Worm (Caenorhabditis elegans) whole organism, L1 larva: ENCODE measurements around the gene fbxc-48.

Source experiments
- C04F5.9 ChIP-seq: sonication (generic microtip); optimal IDR thresholded peaks from 2 replicates; lab custom pipeline; 2016; ENCODE audit warnings: missing genetic modification characterization, missing compliant biosample characterization
- C16A3.4 ChIP-seq: fragments of 150-350 bp; optimal IDR thresholded peaks from 2 replicates; lab custom pipeline; 2014; ENCODE audit warnings: missing biosample characterization, missing genetic modification characterization
- aha-1 ChIP-seq: fragments of 150-350 bp; optimal IDR thresholded peaks from 2 replicates; lab custom pipeline; 2014; ENCODE audit warnings: missing biosample characterization, missing genetic modification characterization
- alr-1 ChIP-seq: fragments of 200-800 bp; sonication (Bioruptor generic); optimal IDR thresholded peaks from 2 replicates; lab custom pipeline; 2018; ENCODE audit warnings: borderline replicate concordance, mild to moderate bottlenecking, missing genetic modification characterization, missing compliant biosample characterization
- ceh-8 ChIP-seq: fragments of 200-800 bp; sonication (Bioruptor generic); optimal IDR thresholded peaks from 2 replicates; lab custom pipeline; 2018; ENCODE audit warnings: mild to moderate bottlenecking, missing genetic modification characterization, moderate library complexity, missing compliant biosample characterization
- ceh-82 ChIP-seq, 3 experiments: fragments of 150-350 bp in 1 of 3; sonication (generic microtip) in 2 of 3; optimal IDR thresholded peaks; 2 replicates each; lab custom pipeline; 2014 to 2017; ENCODE audit warnings: missing biosample characterization in 3 of 3, missing genetic modification characterization in 3 of 3
- ceh-90 ChIP-seq: sonication (generic microtip); optimal IDR thresholded peaks from 2 replicates; lab custom pipeline; 2016; ENCODE audit warnings: missing genetic modification characterization, missing compliant biosample characterization
- dpl-1 ChIP-seq, 3 experiments: fragments of 150-350 bp in 2 of 3; sonication (generic microtip) in 1 of 3; optimal IDR thresholded peaks; 2 replicates each; lab custom pipeline; 2014 to 2017; ENCODE audit warnings: missing biosample characterization in 3 of 3, missing genetic modification characterization in 3 of 3, missing genetic modification reagents in 3 of 3
- dsc-1 ChIP-seq: sonication (generic microtip); optimal IDR thresholded peaks from 2 replicates; lab custom pipeline; 2016; ENCODE audit warnings: mild to moderate bottlenecking, missing genetic modification characterization, missing compliant biosample characterization
- efl-1 ChIP-seq, 4 experiments: fragments of 150-350 bp; optimal IDR thresholded peaks in 3 of 4; peaks in 1 of 4; 1 replicate in 1 of 4; 2 replicates in 3 of 4; lab custom pipeline; 2014; ENCODE audit warnings: missing biosample characterization in 2 of 4, missing genetic modification characterization in 2 of 4, missing genetic modification reagents in 2 of 4
- efl-3 ChIP-seq: fragments of 200-800 bp; sonication (Bioruptor generic); optimal IDR thresholded peaks from 2 replicates; lab custom pipeline; 2018; ENCODE audit warnings: mild to moderate bottlenecking, missing genetic modification characterization, missing compliant biosample characterization
- egl-13 ChIP-seq: sonication (generic microtip); optimal IDR thresholded peaks from 2 replicates; lab custom pipeline; 2016; ENCODE audit warnings: missing genotype, missing genetic modification reagents, missing genetic modification characterization, missing compliant biosample characterization
- elt-2 ChIP-seq: sonication (generic microtip); optimal IDR thresholded peaks from 2 replicates; lab custom pipeline; 2016; ENCODE audit warnings: missing genetic modification characterization, mild to moderate bottlenecking, inconsistent platforms, missing compliant biosample characterization, missing genetic modification reagents
- ets-5 ChIP-seq: fragments of 200-800 bp; sonication (Bioruptor generic); IDR thresholded peaks from 2 replicates; pipeline ENCODE4 v1.3.6; 2022; ENCODE audit warnings: missing genetic modification characterization, missing compliant biosample characterization
- fkh-10 ChIP-seq: sonication (generic microtip); optimal IDR thresholded peaks from 2 replicates; lab custom pipeline; 2017; ENCODE audit warnings: missing biosample characterization, missing genetic modification reagents, missing genetic modification characterization
- fkh-8 ChIP-seq: sonication (generic microtip); optimal IDR thresholded peaks from 2 replicates; lab custom pipeline; 2016; ENCODE audit warnings: mild to moderate bottlenecking, missing genetic modification characterization, missing compliant biosample characterization
- fos-1 ChIP-seq: fragments of 150-350 bp; optimal IDR thresholded peaks from 2 replicates; lab custom pipeline; 2014; ENCODE audit warnings: missing biosample characterization, missing genetic modification characterization
- grh-1 ChIP-seq: fragments of 200-800 bp; sonication (Bioruptor generic); IDR thresholded peaks from 2 replicates; pipeline ENCODE4 v1.3.6; 2022; ENCODE audit warnings: missing genetic modification reagents, missing genetic modification characterization, missing compliant biosample characterization
- hlh-4 ChIP-seq: sonication (generic microtip); optimal IDR thresholded peaks from 2 replicates; lab custom pipeline; 2016; ENCODE audit warnings: mild to moderate bottlenecking, missing genetic modification characterization, missing compliant biosample characterization
- jun-1 ChIP-seq: fragments of 150-350 bp; optimal IDR thresholded peaks from 2 replicates; lab custom pipeline; 2014; ENCODE audit warnings: missing biosample characterization, missing genetic modification reagents, missing genetic modification characterization
- lin-13 ChIP-seq: fragments of 150-350 bp; optimal IDR thresholded peaks from 2 replicates; lab custom pipeline; 2014; ENCODE audit warnings: missing biosample characterization, missing genetic modification reagents, missing genetic modification characterization
- lin-15B ChIP-seq: fragments of 150-350 bp; sonication (generic microtip); optimal IDR thresholded peaks from 3 replicates; lab custom pipeline; 2014; ENCODE audit warnings: missing biosample characterization, missing genetic modification characterization
- lir-3 ChIP-seq: sonication (generic microtip); optimal IDR thresholded peaks from 2 replicates; lab custom pipeline; 2016; ENCODE audit warnings: mild to moderate bottlenecking, missing genetic modification characterization, moderate library complexity, missing compliant biosample characterization; ENCODE audit not compliant: poor library complexity
- mab-9 ChIP-seq: fragments of 200-800 bp; sonication (Bioruptor generic); IDR thresholded peaks from 2 replicates; pipeline ENCODE4 v1.3.6; 2022; ENCODE audit warnings: missing genetic modification reagents, missing genetic modification characterization, missing compliant biosample characterization
- mdl-1 ChIP-seq, 2 experiments: fragments of 150-350 bp; optimal IDR thresholded peaks; 2 replicates each; lab custom pipeline; 2014 to 2017; ENCODE audit warnings: missing biosample characterization in 2 of 2, missing genetic modification characterization in 2 of 2, inconsistent platforms in 1 of 2
- mef-2 ChIP-seq: fragments of 150-350 bp; optimal IDR thresholded peaks from 2 replicates; lab custom pipeline; 2014; ENCODE audit warnings: missing biosample characterization, missing genetic modification characterization
- nhr-19 ChIP-seq: fragments of 200-800 bp; sonication (Bioruptor generic); conservative IDR thresholded peaks from 2 replicates; pipeline ENCODE4 v1.3.6; 2022; ENCODE audit warnings: missing genetic modification characterization, missing compliant biosample characterization
- nhr-28 ChIP-seq: fragments of 150-350 bp; optimal IDR thresholded peaks from 2 replicates; lab custom pipeline; 2014; ENCODE audit warnings: missing biosample characterization, missing genetic modification characterization
- nhr-77 ChIP-seq: fragments of 150-350 bp; optimal IDR thresholded peaks from 2 replicates; lab custom pipeline; 2014; ENCODE audit warnings: missing biosample characterization, missing genetic modification characterization
- nhr-84 ChIP-seq: sonication (generic microtip); optimal IDR thresholded peaks from 2 replicates; lab custom pipeline; 2017; ENCODE audit warnings: missing biosample characterization, missing genetic modification characterization
- nhr-85 ChIP-seq: sonication (generic microtip); peaks from one replicate; lab custom pipeline; 2016; ENCODE audit warnings: missing genetic modification characterization, inconsistent platforms, missing compliant biosample characterization
- pax-3 ChIP-seq: fragments of 200-800 bp; sonication (Bioruptor generic); optimal IDR thresholded peaks from 2 replicates; lab custom pipeline; 2018; ENCODE audit warnings: mild to moderate bottlenecking, missing genetic modification characterization, moderate library complexity, missing compliant biosample characterization
- pqm-1 ChIP-seq: sonication (generic microtip); optimal IDR thresholded peaks from 3 replicates; lab custom pipeline; 2017; ENCODE audit warnings: missing biosample characterization, missing genetic modification characterization
- rnt-1 ChIP-seq: sonication (generic microtip); optimal IDR thresholded peaks from 2 replicates; lab custom pipeline; 2016; ENCODE audit warnings: mild to moderate bottlenecking, missing genetic modification characterization, moderate library complexity, missing compliant biosample characterization
- snpc-4 ChIP-seq: fragments of 150-350 bp; optimal IDR thresholded peaks from 2 replicates; lab custom pipeline; 2014; ENCODE audit warnings: missing biosample characterization, missing genetic modification characterization
- sup-37 ChIP-seq: fragments of 200-800 bp; sonication (Bioruptor generic); optimal IDR thresholded peaks from 2 replicates; lab custom pipeline; 2018; ENCODE audit warnings: mild to moderate bottlenecking, missing genetic modification characterization, missing compliant biosample characterization
- tlp-1 ChIP-seq: fragments of 150-350 bp; optimal IDR thresholded peaks from 2 replicates; lab custom pipeline; 2014; ENCODE audit warnings: missing biosample characterization, missing genetic modification characterization
- unc-62 ChIP-seq: fragments of 150-350 bp; optimal IDR thresholded peaks from 2 replicates; lab custom pipeline; 2014; ENCODE audit warnings: missing biosample characterization, missing genetic modification reagents, missing genetic modification characterization
- xbp-1 ChIP-seq: sonication (generic microtip); optimal IDR thresholded peaks from 2 replicates; lab custom pipeline; 2016; ENCODE audit warnings: missing genetic modification characterization, missing compliant biosample characterization
- ztf-4 ChIP-seq: fragments of 150-350 bp; optimal IDR thresholded peaks from 2 replicates; lab custom pipeline; 2014; ENCODE audit warnings: missing biosample characterization, missing genetic modification characterization

The fbxc-48 gene

ce11 chrII:782903-783302 lies 42.2 kb upstream of the fbxc-48 start, which contains the start of gene Y39F10A.3:
Y39F10A.3 (minus strand) TSS chrII:783003.
- TF ChIP-seq ceh-90 (tag; lab: Kevin White, UChicago) (no peak), dpl-1 (GFP tag; optimal IDR thresholded peaks at IDR 0.05; lab: Kevin White, UChicago) (no peak), mab-9 (no peak), C04F5.9 (tag; lab: Kevin White, UChicago) (no peak), jun-1 (no peak), ets-5 (GFP tag; lab: Robert Waterston, UW) (no peak), nhr-84 (no peak), ceh-82 (tag; optimal IDR thresholded peaks at IDR 0.05; lab: Kevin White, UChicago) (no peak), rnt-1 (tag; lab: Kevin White, UChicago) (no peak), pax-3 (tag; lab: Kevin White, UChicago) (no peak), tlp-1 (tag; lab: Kevin White, UChicago) (no peak), unc-62 (GFP tag; lab: Kevin White, UChicago) (no peak)

ce11 chrII:775033-775432 lies 34.3 kb upstream of the fbxc-48 start, which contains the start of gene Y39F10A.1:
Y39F10A.1 (plus strand) TSS chrII:775333.
- no peak for TF ChIP-seq pqm-1 (tag; lab: Kevin White, UChicago)
- no peak for TF ChIP-seq rnt-1 (tag; lab: Kevin White, UChicago)
- TF ChIP-seq efl-1 (optimal IDR thresholded peaks at IDR 0.05; lab: Kevin White, UChicago) = no peak
- no peak for TF ChIP-seq efl-1 (GFP tag; optimal IDR thresholded peaks at IDR 0.05 in 1 of 2; lab: Kevin White, UChicago)
- TF ChIP-seq ets-5 (GFP tag; lab: Robert Waterston, UW) = no peak
- no peak for TF ChIP-seq sup-37
- no peak for TF ChIP-seq grh-1 (GFP tag; lab: Robert Waterston, UW)
- TF ChIP-seq aha-1 = no peak
- no peak for TF ChIP-seq dsc-1 (tag; lab: Kevin White, UChicago)
- no peak for TF ChIP-seq mdl-1 (tag; optimal IDR thresholded peaks at IDR 0.05; lab: Kevin White, UChicago)
- no peak for TF ChIP-seq lin-15B (tag; lab: Kevin White, UChicago)
- TF ChIP-seq elt-2 (tag; lab: Kevin White, UChicago) = no peak
- no peak for TF ChIP-seq ceh-8 (GFP tag; lab: Kevin White, UChicago)
- TF ChIP-seq nhr-19 (GFP tag; lab: Robert Waterston, UW) = no peak
- no peak for TF ChIP-seq efl-3
- no peak for TF ChIP-seq egl-13 (tag; lab: Kevin White, UChicago)
- TF ChIP-seq nhr-77 (tag; lab: Kevin White, UChicago) = no peak
- TF ChIP-seq snpc-4 (tag; lab: Kevin White, UChicago) = no peak
- TF ChIP-seq lir-3 = no peak
- no peak for TF ChIP-seq nhr-28 (tag; lab: Kevin White, UChicago)

ce11 chrII:773830-774229 lies 33.1 kb upstream of the fbxc-48 start:
- TF ChIP-seq fkh-10 (GFP tag; lab: Kevin White, UChicago) (peak; percentile 34), ztf-4 (tag; lab: Kevin White, UChicago) (no peak)

- TF ChIP-seq fkh-8 = no peak
- TF ChIP-seq pax-3 (tag; lab: Kevin White, UChicago) = no peak
- TF ChIP-seq elt-2 (tag; lab: Kevin White, UChicago) = no peak
- no peak for TF ChIP-seq nhr-85
- no peak for TF ChIP-seq C04F5.9 (tag; lab: Kevin White, UChicago)
- no peak for TF ChIP-seq alr-1 (tag; lab: Kevin White, UChicago)
- TF ChIP-seq mef-2 (tag; lab: Kevin White, UChicago) = no peak
- no peak for TF ChIP-seq C16A3.4 (tag; lab: Kevin White, UChicago)
- no peak for TF ChIP-seq fos-1 (tag; lab: Kevin White, UChicago)
- TF ChIP-seq hlh-4 = no peak
- no peak for TF ChIP-seq dsc-1 (tag; lab: Kevin White, UChicago)
- no peak for TF ChIP-seq efl-1 (optimal IDR thresholded peaks at IDR 0.05; lab: Kevin White, UChicago)
- no peak for TF ChIP-seq efl-1 (GFP tag; optimal IDR thresholded peaks at IDR 0.05 in 1 of 2; lab: Kevin White, UChicago)
- no peak for TF ChIP-seq lin-13
- no peak for TF ChIP-seq xbp-1
Measured at ce11 chrII:770253-770652, 29.5 kb upstream of the fbxc-48 start, which contains the start of gene C08G5.6. C08G5.6 (plus strand) TSS chrII:770553.
